Worm (Caenorhabditis elegans) whole organism, young adult: ENCODE measurements around the gene W09H1.3.

Source experiments
- ceh-40 ChIP-seq: fragments of 200-800 bp; sonication (Bioruptor generic); IDR thresholded peaks from 2 replicates; pipeline ENCODE4 v1.3.6; 2022; ENCODE audit warnings: missing genetic modification characterization, missing compliant biosample characterization
- pha-4 ChIP-seq: fragments of 150-350 bp; sonication (generic microtip); optimal IDR thresholded peaks from 2 replicates; lab custom pipeline; 2014; ENCODE audit warnings: missing biosample characterization, missing genetic modification reagents, missing genetic modification characterization

DNA sequence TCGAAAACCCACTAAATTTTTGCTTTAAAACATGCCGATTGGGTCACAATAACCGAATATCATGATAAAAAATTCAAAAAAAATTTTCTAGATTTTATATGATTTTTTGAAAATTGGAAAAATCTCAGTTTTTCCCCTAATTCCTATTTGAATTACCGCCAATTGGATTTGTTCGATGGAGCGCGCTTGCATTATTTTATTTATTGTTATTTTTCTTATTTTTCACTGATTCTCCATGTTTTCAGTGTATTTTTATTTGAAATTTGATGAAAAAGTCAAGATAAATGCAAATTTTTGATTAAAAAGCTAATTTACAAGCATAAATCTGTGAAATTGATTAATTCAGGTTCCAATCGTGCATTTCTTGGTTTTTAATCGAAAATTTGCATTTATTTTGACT lies 3.9 kb downstream of the W09H1.3 start:
- no peak for TF ChIP-seq ceh-40
- no peak for TF ChIP-seq pha-4 (tag; lab: Kevin White, UChicago)
